Worm (Caenorhabditis elegans): ENCODE data around the gene F48F5.8.

Gene F48F5.8

DNA sequence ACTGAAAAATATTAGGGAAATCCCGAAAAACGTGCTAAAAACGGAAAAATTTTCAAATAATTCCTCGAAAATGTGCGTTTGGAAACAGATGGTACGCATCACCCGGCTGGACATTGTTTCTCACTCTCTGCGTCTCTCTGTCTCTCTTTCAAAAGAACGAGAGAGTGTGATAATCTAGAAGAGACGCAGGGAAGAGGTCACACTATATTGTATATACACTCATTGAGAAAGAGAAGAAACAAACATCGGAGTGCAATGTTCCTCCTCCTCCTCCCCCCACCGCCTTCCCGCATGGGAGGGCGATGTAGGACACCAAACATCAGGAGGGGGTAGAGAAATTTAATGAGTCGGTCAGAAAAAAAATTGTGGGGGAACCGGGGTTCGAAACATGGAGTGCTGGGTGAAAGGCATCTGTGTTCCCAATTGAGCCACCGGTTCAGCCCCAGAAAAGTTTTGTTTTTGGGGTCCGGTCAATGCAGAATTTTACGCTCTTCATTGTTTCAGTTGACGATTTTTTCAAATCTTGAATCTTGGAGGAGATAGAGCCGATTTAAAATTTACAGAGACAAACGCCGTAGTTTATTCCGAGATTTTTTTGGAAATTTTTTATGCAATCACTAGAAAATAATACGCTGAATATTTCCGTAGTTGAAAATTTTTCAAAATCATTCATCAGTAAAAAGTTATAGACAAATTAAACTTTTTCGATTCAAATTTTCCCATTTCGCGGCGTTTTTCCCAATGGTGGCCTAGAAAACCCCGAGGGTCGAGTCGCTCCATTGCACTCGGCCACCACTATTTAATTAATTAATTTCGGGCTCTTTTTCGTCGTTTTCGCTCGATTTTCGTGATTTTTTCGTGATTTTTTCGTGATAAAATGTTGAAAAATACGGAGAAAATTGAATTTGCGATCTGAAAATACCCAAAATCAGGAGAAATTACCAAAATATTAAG, 636 bp upstream of the F48F5.8 start:
- TF ChIP-seq ceh-13 (GFP tag; optimal IDR thresholded peaks at IDR 0.05) (no peak), pes-1 (GFP tag; IDR thresholded peaks at IDR 0.05) (no peak), flt-1 (GFP tag; IDR thresholded peaks at IDR 0.05) (peak; percentile 55), sea-1 (GFP tag; conservative IDR thresholded peaks at IDR 0.05) (0 out of 2 replicates have a peak, but pooled peaks have one; percentile 60), hmg-4 (GFP tag; optimal IDR thresholded peaks at IDR 0.05) (peak; percentile 71), ceh-36 (tag; optimal IDR thresholded peaks at IDR 0.05) (no peak), hmbx-1 (tag; optimal IDR thresholded peaks at IDR 0.05) (no peak), scrt-1 (GFP tag; IDR thresholded peaks at IDR 0.05) (0 out of 2 replicates have a peak, but pooled peaks have one; percentile 22), F13C5.2 (tag; optimal IDR thresholded peaks at IDR 0.05) (peak; percentile 69), aly-1 (tag; optimal IDR thresholded peaks at IDR 0.05) (peak; percentile 1), tbx-37 (GFP tag; conservative IDR thresholded peaks at IDR 0.05) (peak; percentile 64), hnd-1 (tag; optimal IDR thresholded peaks at IDR 0.05) (no peak), ama-1 (optimal IDR thresholded peaks at IDR 0.05) (no peak), B0310.2 (tag; optimal IDR thresholded peaks at IDR 0.05) (peak; percentile 85), ets-7 (tag; optimal IDR thresholded peaks at IDR 0.05) (no peak), tra-4 (tag; optimal IDR thresholded peaks at IDR 0.05) (no peak)

ce11 chrV:20431390-20431789, 6.2 kb downstream of the F48F5.8 start:
- TF ChIP-seq tbx-11 (GFP tag; IDR thresholded peaks at IDR 0.05), result 0 out of 2 replicates have a peak, but pooled peaks have one; percentile 28

DNA sequence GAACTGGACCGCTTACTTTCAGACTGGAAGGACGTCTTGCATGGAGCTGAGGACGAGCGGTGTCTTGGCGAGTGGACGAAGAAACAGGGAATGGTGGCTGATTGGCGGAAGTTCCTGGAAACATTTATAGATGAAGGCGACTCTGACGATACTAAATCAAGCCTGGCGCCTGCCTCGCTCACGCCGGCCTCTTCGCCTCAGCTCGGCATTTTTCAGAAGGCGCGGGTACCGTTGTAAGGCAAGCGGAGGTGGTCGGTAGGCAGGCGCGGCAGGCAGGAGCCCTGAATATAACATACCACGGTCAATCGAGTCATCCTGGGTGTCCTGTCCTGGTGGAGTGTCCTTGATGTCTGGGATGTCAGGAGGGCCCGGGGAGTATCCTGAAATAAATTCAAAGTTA, 20.8 kb downstream of the F48F5.8 start:
- TF ChIP-seq scrt-1 (GFP tag; IDR thresholded peaks at IDR 0.05), result no peak
- no peak for TF ChIP-seq pes-1 (GFP tag; IDR thresholded peaks at IDR 0.05)
- TF ChIP-seq hnd-1 (tag; optimal IDR thresholded peaks at IDR 0.05), result no peak
- no peak for TF ChIP-seq sea-1 (GFP tag; conservative IDR thresholded peaks at IDR 0.05)
- TF ChIP-seq flt-1 (GFP tag; IDR thresholded peaks at IDR 0.05), result no peak

DNA sequence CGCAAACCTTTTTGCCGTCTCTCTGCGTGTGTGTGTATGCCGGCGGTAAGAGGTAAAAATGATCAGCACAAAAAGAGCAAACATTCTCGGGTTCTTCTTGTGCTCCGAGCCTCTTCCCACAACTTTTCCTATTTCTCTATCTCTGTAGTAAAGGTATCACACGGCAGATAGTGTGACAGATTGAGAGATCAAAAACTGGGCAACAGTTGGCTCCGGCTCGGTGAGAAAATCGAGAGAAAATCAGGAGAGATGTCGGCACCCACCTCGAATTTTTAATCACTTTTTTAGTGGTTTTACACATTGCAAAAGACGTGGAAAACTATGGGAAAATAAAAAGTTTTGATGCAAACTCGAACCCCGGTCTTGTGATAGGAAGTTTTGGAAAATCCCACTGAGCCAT, 26.7 kb downstream of the F48F5.8 start:
- no peak for TF ChIP-seq hnd-1 (tag; optimal IDR thresholded peaks at IDR 0.05)
- no peak for TF ChIP-seq flt-1 (GFP tag; IDR thresholded peaks at IDR 0.05)
- TF ChIP-seq B0310.2 (tag; optimal IDR thresholded peaks at IDR 0.05), result no peak
- no peak for TF ChIP-seq tra-4 (tag; optimal IDR thresholded peaks at IDR 0.05)
- TF ChIP-seq ceh-36 (tag; optimal IDR thresholded peaks at IDR 0.05), result no peak
- no peak for TF ChIP-seq hmg-4 (GFP tag; optimal IDR thresholded peaks at IDR 0.05)
- no peak for TF ChIP-seq pes-1 (GFP tag; IDR thresholded peaks at IDR 0.05)
- TF ChIP-seq tbx-11 (GFP tag; IDR thresholded peaks at IDR 0.05), result no peak
- no peak for TF ChIP-seq scrt-1 (GFP tag; IDR thresholded peaks at IDR 0.05)
- no peak for TF ChIP-seq aly-1 (tag; optimal IDR thresholded peaks at IDR 0.05)
- no peak for TF ChIP-seq ceh-13 (GFP tag; optimal IDR thresholded peaks at IDR 0.05)
- no peak for TF ChIP-seq ets-7 (tag; optimal IDR thresholded peaks at IDR 0.05)
- TF ChIP-seq F13C5.2 (tag; optimal IDR thresholded peaks at IDR 0.05), result no peak
- TF ChIP-seq hmbx-1 (tag; optimal IDR thresholded peaks at IDR 0.05), result no peak
- no peak for TF ChIP-seq tbx-37 (GFP tag; conservative IDR thresholded peaks at IDR 0.05)
- TF ChIP-seq sea-1 (GFP tag; conservative IDR thresholded peaks at IDR 0.05), result no peak

DNA sequence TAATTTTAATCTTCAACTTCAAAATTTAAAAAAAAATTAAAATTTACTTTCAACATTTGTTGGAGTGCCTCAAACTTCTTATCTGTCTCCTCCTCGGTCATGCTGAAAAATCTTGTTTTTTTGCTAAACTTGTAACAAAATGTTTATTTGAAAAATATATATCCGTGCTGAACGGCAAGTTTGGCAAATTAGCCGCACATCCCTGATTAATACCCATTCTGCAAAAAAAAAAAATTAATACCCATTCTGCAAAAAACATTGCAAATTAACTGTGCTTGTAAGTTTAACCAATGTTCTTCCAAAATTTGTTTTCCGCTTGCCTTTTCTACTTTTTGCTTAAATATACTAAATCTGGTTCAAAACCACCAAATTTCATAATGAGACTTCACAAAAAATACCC, 27.9 kb downstream of the F48F5.8 start, which contains the start of gene F48F5.6:
TSS of gene F48F5.6 (minus strand) at position 101 of the 400 bp plus-strand sequence.
- TF ChIP-seq aly-1 (tag; optimal IDR thresholded peaks at IDR 0.05) (no peak), flt-1 (GFP tag; IDR thresholded peaks at IDR 0.05) (no peak), hmbx-1 (tag; optimal IDR thresholded peaks at IDR 0.05) (no peak), ama-1 (optimal IDR thresholded peaks at IDR 0.05) (no peak), tbx-11 (GFP tag; IDR thresholded peaks at IDR 0.05) (no peak), ceh-13 (GFP tag; optimal IDR thresholded peaks at IDR 0.05) (no peak), hmg-4 (GFP tag; optimal IDR thresholded peaks at IDR 0.05) (no peak), ets-7 (tag; optimal IDR thresholded peaks at IDR 0.05) (no peak), B0310.2 (tag; optimal IDR thresholded peaks at IDR 0.05) (no peak), scrt-1 (GFP tag; IDR thresholded peaks at IDR 0.05) (no peak), tbx-37 (GFP tag; conservative IDR thresholded peaks at IDR 0.05) (no peak), sea-1 (GFP tag; conservative IDR thresholded peaks at IDR 0.05) (no peak), ceh-36 (tag; optimal IDR thresholded peaks at IDR 0.05) (no peak), F13C5.2 (tag; optimal IDR thresholded peaks at IDR 0.05) (no peak), hnd-1 (tag; optimal IDR thresholded peaks at IDR 0.05) (no peak), pes-1 (GFP tag; IDR thresholded peaks at IDR 0.05) (no peak)

- no peak for TF ChIP-seq ceh-13 (GFP tag; optimal IDR thresholded peaks at IDR 0.05)
- TF ChIP-seq aly-1 (tag; optimal IDR thresholded peaks at IDR 0.05), result no peak
- no peak for TF ChIP-seq hmbx-1 (tag; optimal IDR thresholded peaks at IDR 0.05)
- no peak for TF ChIP-seq ama-1 (optimal IDR thresholded peaks at IDR 0.05)
- TF ChIP-seq hmg-4 (GFP tag; optimal IDR thresholded peaks at IDR 0.05), result no peak
- TF ChIP-seq hnd-1 (tag; optimal IDR thresholded peaks at IDR 0.05), result no peak
- no peak for TF ChIP-seq flt-1 (GFP tag; IDR thresholded peaks at IDR 0.05)
These were observed 28.7 kb downstream of the F48F5.8 start, which contains the start of gene srd-70 for ce11 chrV:20453811-20454210. Gene srd-70, plus strand, starts transcription at chrV:20454111.

- TF ChIP-seq F13C5.2 (tag; optimal IDR thresholded peaks at IDR 0.05) (peak; percentile 12), B0310.2 (tag; optimal IDR thresholded peaks at IDR 0.05) (no peak), ama-1 (optimal IDR thresholded peaks at IDR 0.05) (no peak), tra-4 (tag; optimal IDR thresholded peaks at IDR 0.05) (no peak), pes-1 (GFP tag; IDR thresholded peaks at IDR 0.05) (no peak), hmg-4 (GFP tag; optimal IDR thresholded peaks at IDR 0.05) (peak; percentile 58), scrt-1 (GFP tag; IDR thresholded peaks at IDR 0.05) (peak; percentile 54; the same call in 1 of the 2 replicates), tbx-37 (GFP tag; conservative IDR thresholded peaks at IDR 0.05) (no peak), tbx-11 (GFP tag; IDR thresholded peaks at IDR 0.05) (no peak)
These were observed 30.5 kb downstream of the F48F5.8 start for ce11 chrV:20455637-20456036.

All from whole organism, early embryonic.